Worm (Caenorhabditis elegans): ENCODE data around the gene hda-11.

- TF ChIP-seq skn-1 (tag; optimal IDR thresholded peaks at IDR 0.05) (no peak), ceh-16 (tag; optimal IDR thresholded peaks at IDR 0.05) (no peak), ztf-11 (tag; optimal IDR thresholded peaks at IDR 0.05) (no peak), alr-1 (tag; optimal IDR thresholded peaks at IDR 0.05) (no peak), lin-39 (tag; optimal IDR thresholded peaks at IDR 0.05) (no peak), ama-1 (optimal IDR thresholded peaks at IDR 0.05) (no peak), aly-2 (tag; optimal IDR thresholded peaks at IDR 0.05) (no peak), unc-62 (GFP tag; optimal IDR thresholded peaks at IDR 0.05) (no peak), ZK546.5 (tag; optimal IDR thresholded peaks at IDR 0.05) (no peak), nhr-6 (tag; optimal IDR thresholded peaks at IDR 0.05) (no peak), elt-1 (tag; optimal IDR thresholded peaks at IDR 0.05) (no peak), fos-1 (tag; optimal IDR thresholded peaks at IDR 0.05) (no peak)
Measured at ce11 chrV:10491443-10491842, 34.5 kb upstream of the hda-11 start, which contains the start of gene aqp-5.
